Worm (Caenorhabditis elegans) whole organism, midembryonic: ENCODE measurements around the gene snt-7.

Source experiments
- T22C8.4 ChIP-seq: fragments of 200-800 bp; sonication (Bioruptor generic); IDR thresholded peaks from 2 replicates; pipeline ENCODE4 v1.3.6; 2022; ENCODE audit warnings: missing genetic modification characterization, missing compliant biosample characterization
- cog-1 ChIP-seq: sonication (generic microtip); optimal IDR thresholded peaks from 2 replicates; lab custom pipeline; 2016; ENCODE audit warnings: missing genetic modification characterization, missing compliant biosample characterization
- flt-1 ChIP-seq: fragments of 200-800 bp; sonication (Bioruptor generic); IDR thresholded peaks from 2 replicates; pipeline ENCODE4 v1.3.6; 2022; ENCODE audit warnings: missing genetic modification characterization, missing compliant biosample characterization
- klf-2 ChIP-seq: fragments of 200-800 bp; sonication (Bioruptor generic); conservative IDR thresholded peaks from 2 replicates; pipeline ENCODE4 v1.3.6; 2022; ENCODE audit warnings: missing genetic modification reagents, missing genetic modification characterization, missing compliant biosample characterization
- med-1 ChIP-seq: sonication (generic microtip); optimal IDR thresholded peaks from 2 replicates; lab custom pipeline; 2017; ENCODE audit warnings: missing genetic modification characterization, mild to moderate bottlenecking, missing compliant biosample characterization, antibody characterized with exemption, missing genetic modification reagents; ENCODE audit not compliant: insufficient read depth
- ref-1 ChIP-seq: fragments of 200-800 bp; sonication (Bioruptor generic); conservative IDR thresholded peaks from 2 replicates; pipeline ENCODE4 v1.3.6; 2022; ENCODE audit warnings: missing genetic modification reagents, missing genetic modification characterization, missing compliant biosample characterization
- tab-1 ChIP-seq: fragments of 200-800 bp; sonication (Bioruptor generic); IDR thresholded peaks from 2 replicates; pipeline ENCODE4 v1.3.6; 2022; ENCODE audit warnings: missing genetic modification characterization, missing compliant biosample characterization
- ztf-23 ChIP-seq: fragments of 200-800 bp; sonication (Bioruptor generic); IDR thresholded peaks from 2 replicates; pipeline ENCODE4 v1.3.6; 2022; ENCODE audit warnings: missing genetic modification reagents, missing genetic modification characterization, missing compliant biosample characterization
- ztf-29 ChIP-seq: fragments of 200-800 bp; sonication (Bioruptor generic); IDR thresholded peaks from 2 replicates; pipeline ENCODE4 v1.3.6; 2022; ENCODE audit warnings: missing genetic modification reagents, missing genetic modification characterization, missing compliant biosample characterization

Gene snt-7

ce11 chrX:15148389-15148788 is 50.6 kb downstream of the snt-7 start:
- no peak for TF ChIP-seq ztf-29 (GFP tag; lab: Robert Waterston, UW)
- TF ChIP-seq ztf-23 = no peak
- no peak for TF ChIP-seq flt-1 (GFP tag; lab: Robert Waterston, UW)
- TF ChIP-seq cog-1 (tag; lab: Kevin White, UChicago) = no peak
- no peak for TF ChIP-seq tab-1 (GFP tag; lab: Robert Waterston, UW)
- TF ChIP-seq klf-2 (GFP tag; lab: Robert Waterston, UW) = no peak
- no peak for TF ChIP-seq T22C8.4 (GFP tag; lab: Robert Waterston, UW)
- no peak for TF ChIP-seq med-1 (GFP tag; lab: Kevin White, UChicago)
- no peak for TF ChIP-seq ref-1 (GFP tag; lab: Robert Waterston, UW)

ce11 chrX:15147640-15148039 is 51.3 kb downstream of the snt-7 start, which contains the start of gene unc-7:
unc-7 (minus strand) TSS chrX:15147740.
- TF ChIP-seq klf-2 (GFP tag; lab: Robert Waterston, UW) (no peak), cog-1 (tag; lab: Kevin White, UChicago) (no peak), ref-1 (GFP tag; lab: Robert Waterston, UW) (no peak), ztf-29 (GFP tag; lab: Robert Waterston, UW) (no peak)

- no peak for TF ChIP-seq klf-2 (GFP tag; lab: Robert Waterston, UW)
- no peak for TF ChIP-seq ztf-23
- TF ChIP-seq med-1 (GFP tag; lab: Kevin White, UChicago) = no peak
- no peak for TF ChIP-seq cog-1 (tag; lab: Kevin White, UChicago)
- no peak for TF ChIP-seq T22C8.4 (GFP tag; lab: Robert Waterston, UW)
- no peak; the same call in 1 of the 2 replicates for TF ChIP-seq flt-1 (GFP tag; lab: Robert Waterston, UW)
- no peak for TF ChIP-seq ztf-29 (GFP tag; lab: Robert Waterston, UW)
- TF ChIP-seq tab-1 (GFP tag; lab: Robert Waterston, UW) = no peak
- TF ChIP-seq ref-1 (GFP tag; lab: Robert Waterston, UW) = no peak
Measured at ce11 chrX:15146415-15147210, 52.3 kb downstream of the snt-7 start.
